Fruit fly (Drosophila melanogaster): Measurements from ENCODE around the gene CG32037.

CG32037 gene

dm6 chr3L:9501298-9501697 lies 9.3 kb upstream of the CG32037 start (continued):
- TF ChIP-seq scrt (GFP tag; optimal IDR thresholded peaks at IDR 0.05) (peak; percentile 60), CG12769 (tag; optimal IDR thresholded peaks at IDR 0.05) (no peak), caup (GFP tag; optimal IDR thresholded peaks at IDR 0.05; ENCODE audit: severe bottlenecking) (no peak), Trl (optimal IDR thresholded peaks at IDR 0.05) (peak in 1 of 2 experiments; percentile 22), Trl (GFP tag; optimal IDR thresholded peaks at IDR 0.05) (no peak), CG18011 (GFP tag; optimal IDR thresholded peaks at IDR 0.05) (no peak), CG7556 (GFP tag; optimal IDR thresholded peaks at IDR 0.05) (no peak), CG8478 (optimal IDR thresholded peaks at IDR 0.05) (no peak), nau (GFP tag; optimal IDR thresholded peaks at IDR 0.05) (no peak), sens (GFP tag) (peak; percentile 18), CG10565 (GFP tag; optimal IDR thresholded peaks at IDR 0.05) (no peak), az2 (GFP tag; optimal IDR thresholded peaks at IDR 0.05) (no peak), Optix (GFP tag; IDR thresholded peaks at IDR 0.05) (no peak), CG14014 (GFP tag; IDR thresholded peaks at IDR 0.05) (no peak), CG33213 (GFP tag; optimal IDR thresholded peaks at IDR 0.05) (no peak), Dref (GFP tag; IDR thresholded peaks at IDR 0.05) (no peak), CG3163 (GFP tag; optimal IDR thresholded peaks at IDR 0.05) (peak; percentile 74), disco-r (GFP tag; optimal IDR thresholded peaks at IDR 0.05) (no peak)

DNA sequence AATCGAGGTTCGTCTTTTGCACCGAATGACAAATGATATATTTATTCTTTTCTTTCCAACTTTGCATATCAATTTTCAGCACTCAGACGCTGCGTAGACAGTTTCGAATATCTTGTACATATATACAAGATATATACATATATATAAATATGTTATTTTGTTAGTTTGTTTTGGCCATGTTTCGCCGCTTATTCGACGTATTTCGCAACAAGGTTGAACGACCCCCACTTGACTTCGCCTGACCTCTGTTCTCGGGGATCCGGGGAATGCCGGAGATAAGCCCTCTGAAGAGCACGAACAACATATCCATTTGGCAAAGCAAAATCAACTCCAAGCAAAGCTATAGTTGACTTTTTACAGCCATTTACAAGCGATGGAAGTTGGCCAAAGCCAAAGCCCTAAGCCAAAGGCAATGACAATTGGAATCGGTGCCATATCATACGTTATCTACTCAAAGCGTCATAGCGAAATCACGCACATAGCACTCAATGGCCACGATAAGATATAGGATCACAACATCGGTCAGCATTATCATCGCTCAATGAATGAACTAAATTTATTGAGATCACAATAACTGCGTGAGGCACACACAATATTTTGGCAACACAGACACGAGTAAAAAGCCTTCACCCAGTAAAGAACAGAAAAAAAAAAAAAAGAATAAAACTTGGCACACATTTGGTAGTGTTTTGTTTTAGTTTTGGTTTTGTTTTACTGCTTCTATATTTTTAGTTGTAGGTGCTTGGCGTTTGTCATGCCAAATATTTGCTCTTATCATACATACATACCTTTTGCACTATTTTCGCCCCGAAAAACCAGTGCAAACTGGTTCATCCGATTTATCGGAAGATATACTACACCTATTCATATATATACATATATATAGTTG lies 8.1 kb upstream of the CG32037 start:
- peak; percentile 50 for TF ChIP-seq sd (tag; optimal IDR thresholded peaks at IDR 0.05)
- no peak for TF ChIP-seq bab2 (GFP tag; optimal IDR thresholded peaks at IDR 0.05)
- TF ChIP-seq HLHmδ (GFP tag; optimal IDR thresholded peaks at IDR 0.05) = no peak
- TF ChIP-seq sug (tag; optimal IDR thresholded peaks at IDR 0.05) = peak; percentile 44
- no peak for TF ChIP-seq CG31441 (GFP tag; IDR thresholded peaks at IDR 0.05)
- TF ChIP-seq al (GFP tag; IDR thresholded peaks at IDR 0.05) = no peak
- TF ChIP-seq Optix (GFP tag; IDR thresholded peaks at IDR 0.05) = no peak
- TF ChIP-seq Scr (GFP tag; IDR thresholded peaks at IDR 0.05; ENCODE audit: partially characterized antibody) = no peak
- no peak for TF ChIP-seq CG30020 (tag; optimal IDR thresholded peaks at IDR 0.05)
- no peak for TF ChIP-seq CG33213 (GFP tag; optimal IDR thresholded peaks at IDR 0.05)
- TF ChIP-seq unc-4 (GFP tag; IDR thresholded peaks at IDR 0.05; ENCODE audit: partially characterized antibody) = no peak
- TF ChIP-seq NfI (GFP tag; optimal IDR thresholded peaks at IDR 0.05) = no peak
- TF ChIP-seq CG13894 (tag; optimal IDR thresholded peaks at IDR 0.05) = peak; percentile 11
- TF ChIP-seq row (GFP tag; IDR thresholded peaks at IDR 0.05) = no peak
- no peak for TF ChIP-seq hkb (optimal IDR thresholded peaks at IDR 0.05)
- no peak for TF ChIP-seq hkb (GFP tag; IDR thresholded peaks at IDR 0.05)
- TF ChIP-seq CG10543 (GFP tag; optimal IDR thresholded peaks at IDR 0.05) = peak; percentile 31
- TF ChIP-seq Xrp1 (GFP tag; IDR thresholded peaks at IDR 0.05) = no peak
- TF ChIP-seq D19B (GFP tag; optimal IDR thresholded peaks at IDR 0.05) = no peak
- no peak for TF ChIP-seq CG12299 (tag; optimal IDR thresholded peaks at IDR 0.05)
- no peak for TF ChIP-seq CG10267 (tag; optimal IDR thresholded peaks at IDR 0.05)
- peak; percentile 43 for TF ChIP-seq cwo (GFP tag; optimal IDR thresholded peaks at IDR 0.05)
- TF ChIP-seq BtbVII (GFP tag; optimal IDR thresholded peaks at IDR 0.05) = no peak
- TF ChIP-seq br (optimal IDR thresholded peaks at IDR 0.05) = no peak
- no peak for TF ChIP-seq tll (GFP tag; optimal IDR thresholded peaks at IDR 0.05)
- no peak for TF ChIP-seq Hr3 (GFP tag; optimal IDR thresholded peaks at IDR 0.05)
- TF ChIP-seq hth (optimal IDR thresholded peaks at IDR 0.05) = no peak
- TF ChIP-seq CG17568 (GFP tag; optimal IDR thresholded peaks at IDR 0.05) = no peak
- TF ChIP-seq grn (GFP tag; optimal IDR thresholded peaks at IDR 0.05) = peak; percentile 39
- no peak for TF ChIP-seq CG31388 (GFP tag; optimal IDR thresholded peaks at IDR 0.05)
- no peak for TF ChIP-seq da (GFP tag; optimal IDR thresholded peaks at IDR 0.05)
- no peak for TF ChIP-seq CG6654 (GFP tag; optimal IDR thresholded peaks at IDR 0.05)
- no peak for TF ChIP-seq gem (tag; optimal IDR thresholded peaks at IDR 0.05)
- TF ChIP-seq Rx (GFP tag; IDR thresholded peaks at IDR 0.05) = no peak

Measured in whole organism, embryonic.